Fruit fly (Drosophila melanogaster): ENCODE results near the gene VhaAC39-2.

Gene VhaAC39-2

DNA sequence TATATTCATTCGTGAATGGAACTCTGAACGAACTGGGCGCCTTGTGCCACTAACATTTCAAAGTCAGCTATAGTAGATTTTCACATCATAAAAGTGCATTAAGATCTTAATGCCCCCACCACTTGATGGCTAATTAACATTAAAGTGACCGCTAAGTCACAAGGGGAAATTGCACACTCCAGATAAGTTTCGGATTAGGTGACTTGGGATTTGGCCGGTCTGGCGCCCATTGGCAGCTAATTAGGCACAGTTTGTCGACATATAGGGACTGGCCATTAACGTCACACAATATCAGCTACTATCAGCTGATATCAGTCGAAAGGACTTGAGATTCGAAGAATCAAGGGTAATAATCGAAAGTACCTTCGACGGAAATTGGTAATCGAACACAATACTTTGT, 5.5 kb upstream of the VhaAC39-2 start:
- peak; percentile 60 for TF ChIP-seq cic (GFP tag; optimal IDR thresholded peaks at IDR 0.05)
- TF ChIP-seq CG14711 (tag; optimal IDR thresholded peaks at IDR 0.05), result no peak

DNA sequence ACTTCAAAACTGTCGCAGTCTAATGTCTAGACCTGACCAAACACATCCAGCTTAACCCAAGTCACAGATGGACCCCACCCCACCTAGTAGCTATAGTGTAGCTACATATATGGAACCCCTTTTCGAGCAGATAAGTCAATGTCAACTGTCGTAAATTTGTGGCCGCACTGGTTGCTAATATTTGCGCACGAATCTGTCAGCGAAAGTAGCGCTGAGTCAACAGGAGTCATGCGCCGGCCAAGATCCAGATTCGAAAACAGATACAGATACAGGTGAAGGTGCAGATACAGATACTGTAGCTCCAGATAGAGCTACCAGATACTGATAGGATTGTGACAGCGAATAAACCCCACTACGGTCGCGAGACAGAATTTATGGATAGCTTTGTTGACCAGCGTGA, 5.0 kb upstream of the VhaAC39-2 start:
- TF ChIP-seq toe (GFP tag; optimal IDR thresholded peaks at IDR 0.05) (no peak), Mnt (GFP tag; optimal IDR thresholded peaks at IDR 0.05) (peak; percentile 54), CG7045 (GFP tag; optimal IDR thresholded peaks at IDR 0.05) (peak; percentile 48), CG1620 (GFP tag; optimal IDR thresholded peaks at IDR 0.05) (no peak), Crg-1 (GFP tag; optimal IDR thresholded peaks at IDR 0.05) (peak; percentile 27), kay (GFP tag; ENCODE audit: borderline replicate concordance) (no peak), CG7101 (tag; optimal IDR thresholded peaks at IDR 0.05) (peak; percentile 56), CG14711 (tag; optimal IDR thresholded peaks at IDR 0.05) (no peak), Clk (GFP tag; optimal IDR thresholded peaks at IDR 0.05) (peak; percentile 21), bab1 (GFP tag; optimal IDR thresholded peaks at IDR 0.05) (no peak), CG11617 (GFP tag; optimal IDR thresholded peaks at IDR 0.05) (peak; percentile 53), ovo (GFP tag; optimal IDR thresholded peaks at IDR 0.05) (no peak), Hr96 (GFP tag; optimal IDR thresholded peaks at IDR 0.05) (peak; percentile 21), pad (GFP tag; optimal IDR thresholded peaks at IDR 0.05) (peak; percentile 24), CG12768 (GFP tag; optimal IDR thresholded peaks at IDR 0.05) (peak; percentile 73), tj (GFP tag; optimal IDR thresholded peaks at IDR 0.05) (no peak), cnc (optimal IDR thresholded peaks at IDR 0.05) (no peak), cic (GFP tag; optimal IDR thresholded peaks at IDR 0.05) (peak; percentile 88), CG33017 (tag; optimal IDR thresholded peaks at IDR 0.05) (peak; percentile 62), CG5204 (GFP tag; optimal IDR thresholded peaks at IDR 0.05) (peak; percentile 29)

- TF ChIP-seq kay (GFP tag; ENCODE audit: borderline replicate concordance) (peak; percentile 35), Mnt (GFP tag; optimal IDR thresholded peaks at IDR 0.05) (no peak)
These were observed 2.3 kb upstream of the VhaAC39-2 start, which contains the start of gene CG13829 for dm6 chr3R:23161288-23161870. TSS of gene CG13829 (minus strand) at chr3R:23161338.

DNA sequence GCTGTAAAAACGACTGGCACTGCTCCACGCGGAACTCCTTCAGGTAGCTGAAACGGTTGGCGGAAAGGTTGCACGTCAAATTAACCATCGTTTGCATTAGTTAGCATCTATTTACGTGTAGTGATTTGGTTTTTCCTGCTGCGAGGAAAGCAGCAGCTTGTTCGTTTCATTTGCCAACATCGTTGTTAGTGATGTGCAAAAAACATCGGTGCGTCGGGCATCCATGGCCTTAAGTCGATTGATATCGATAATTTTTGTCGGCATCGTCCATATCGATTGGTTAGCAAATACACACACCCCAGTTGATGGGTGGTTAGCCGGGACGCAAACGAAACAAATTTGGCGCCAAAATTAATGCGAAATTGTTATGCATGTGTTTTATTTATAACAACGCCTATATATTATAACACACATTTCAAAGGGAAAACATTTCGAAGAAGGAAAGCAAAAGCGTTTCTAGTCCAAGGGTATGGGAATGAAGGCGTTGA, 1.4 kb downstream of the VhaAC39-2 start, which contains the start of gene unk:
Gene unk, minus strand, starts transcription at position 199 of the 488 bp plus-strand sequence.
- peak; percentile 59 for TF ChIP-seq bab1 (GFP tag; optimal IDR thresholded peaks at IDR 0.05)
- TF ChIP-seq CG11617 (GFP tag; optimal IDR thresholded peaks at IDR 0.05), result no peak
- peak; percentile 3 for TF ChIP-seq CG1620 (GFP tag; optimal IDR thresholded peaks at IDR 0.05)
- TF ChIP-seq Crg-1 (GFP tag; optimal IDR thresholded peaks at IDR 0.05), result peak; percentile 24

DNA sequence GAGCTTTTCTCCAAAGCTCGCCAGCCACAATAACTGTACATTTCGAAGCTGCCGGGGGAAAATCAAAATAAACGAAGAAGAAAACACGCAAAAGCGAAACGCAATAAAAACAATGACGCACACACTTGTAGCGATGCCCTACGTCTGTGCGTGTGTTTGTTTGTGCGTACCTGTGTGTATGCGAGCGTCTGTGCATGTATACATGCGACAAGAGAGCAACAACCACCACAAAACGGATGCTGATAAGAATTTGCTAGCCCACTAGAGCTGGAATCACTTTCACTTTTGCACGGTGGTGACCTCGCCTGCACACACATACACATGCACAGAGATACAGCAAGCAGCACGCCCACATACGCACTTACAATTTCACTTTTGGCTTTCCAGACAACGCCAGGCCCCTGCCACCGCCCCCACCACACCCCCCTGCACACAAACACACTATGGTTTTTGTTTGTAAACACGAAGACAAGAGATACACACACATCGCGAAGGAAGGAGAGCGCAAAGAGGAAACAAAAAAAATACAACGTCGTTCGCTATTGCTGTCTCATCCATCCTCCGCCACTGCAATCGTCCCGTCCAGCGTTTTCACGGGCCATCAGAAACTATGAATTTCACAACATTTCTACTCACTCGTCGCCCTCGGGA, 2.1 kb downstream of the VhaAC39-2 start:
- TF ChIP-seq toe (GFP tag; optimal IDR thresholded peaks at IDR 0.05), result no peak
- no peak for TF ChIP-seq Crg-1 (GFP tag; optimal IDR thresholded peaks at IDR 0.05)
- peak; percentile 68 for TF ChIP-seq CG33017 (tag; optimal IDR thresholded peaks at IDR 0.05)
- TF ChIP-seq CG14711 (tag; optimal IDR thresholded peaks at IDR 0.05), result no peak
- peak; percentile 46 to 71 for TF ChIP-seq cnc (optimal IDR thresholded peaks at IDR 0.05)
- peak; percentile 94 for TF ChIP-seq kay (GFP tag; ENCODE audit: borderline replicate concordance)
- no peak for TF ChIP-seq Clk (GFP tag; optimal IDR thresholded peaks at IDR 0.05)
- TF ChIP-seq ovo (GFP tag; optimal IDR thresholded peaks at IDR 0.05), result peak; percentile 83
- TF ChIP-seq CG7045 (GFP tag; optimal IDR thresholded peaks at IDR 0.05), result peak; percentile 57
- TF ChIP-seq CG12768 (GFP tag; optimal IDR thresholded peaks at IDR 0.05), result peak; percentile 75
- peak; percentile 37 for TF ChIP-seq tj (GFP tag; optimal IDR thresholded peaks at IDR 0.05)
- peak; percentile 38 for TF ChIP-seq Mnt (GFP tag; optimal IDR thresholded peaks at IDR 0.05)
- no peak for TF ChIP-seq CG5204 (GFP tag; optimal IDR thresholded peaks at IDR 0.05)
- peak; percentile 75 for TF ChIP-seq pad (GFP tag; optimal IDR thresholded peaks at IDR 0.05)
- TF ChIP-seq cic (GFP tag; optimal IDR thresholded peaks at IDR 0.05), result peak; percentile 99
- peak; percentile 63 for TF ChIP-seq CG11617 (GFP tag; optimal IDR thresholded peaks at IDR 0.05)
- TF ChIP-seq bab1 (GFP tag; optimal IDR thresholded peaks at IDR 0.05), result no peak
- peak; percentile 39 for TF ChIP-seq CG7101 (tag; optimal IDR thresholded peaks at IDR 0.05)
- TF ChIP-seq Hr96 (GFP tag; optimal IDR thresholded peaks at IDR 0.05), result no peak
- TF ChIP-seq CG1620 (GFP tag; optimal IDR thresholded peaks at IDR 0.05), result no peak

- no peak for TF ChIP-seq CG11617 (GFP tag; optimal IDR thresholded peaks at IDR 0.05)
- no peak for TF ChIP-seq CG12768 (GFP tag; optimal IDR thresholded peaks at IDR 0.05)
- no peak for TF ChIP-seq CG1620 (GFP tag; optimal IDR thresholded peaks at IDR 0.05)
- TF ChIP-seq toe (GFP tag; optimal IDR thresholded peaks at IDR 0.05), result no peak
- TF ChIP-seq CG5204 (GFP tag; optimal IDR thresholded peaks at IDR 0.05), result no peak
- TF ChIP-seq Hr96 (GFP tag; optimal IDR thresholded peaks at IDR 0.05), result no peak
- TF ChIP-seq pad (GFP tag; optimal IDR thresholded peaks at IDR 0.05), result no peak
- no peak for TF ChIP-seq Mnt (GFP tag; optimal IDR thresholded peaks at IDR 0.05)
- no peak for TF ChIP-seq CG33017 (tag; optimal IDR thresholded peaks at IDR 0.05)
- no peak for TF ChIP-seq bab1 (GFP tag; optimal IDR thresholded peaks at IDR 0.05)
- TF ChIP-seq kay (GFP tag; ENCODE audit: borderline replicate concordance), result no peak
- TF ChIP-seq CG7045 (GFP tag; optimal IDR thresholded peaks at IDR 0.05), result no peak
- TF ChIP-seq Crg-1 (GFP tag; optimal IDR thresholded peaks at IDR 0.05), result no peak
- TF ChIP-seq ovo (GFP tag; optimal IDR thresholded peaks at IDR 0.05), result no peak
- TF ChIP-seq cic (GFP tag; optimal IDR thresholded peaks at IDR 0.05), result no peak
- TF ChIP-seq CG7101 (tag; optimal IDR thresholded peaks at IDR 0.05), result no peak
- no peak for TF ChIP-seq CG14711 (tag; optimal IDR thresholded peaks at IDR 0.05)
These were observed 2.7 kb downstream of the VhaAC39-2 start for dm6 chr3R:23156347-23156864.

Data from whole organism, adult.